Fruit fly (Drosophila melanogaster): ENCODE measurements around the gene CG46463.
A peak's percentile ranks its signal among the peaks of the same experiment; 100 is the strongest.

CG46463 gene

dm6 chr3L:3461119-3461518 lies at the start of gene CG46463, which contains the start of gene armi:
TSS of gene CG46463 (plus strand) at chr3L:3461315.
TSS of gene armi (plus strand) at chr3L:3461317.
- TF ChIP-seq noc (tag; optimal IDR thresholded peaks at IDR 0.05), result no peak

dm6 chr3L:3411699-3412098 lies 49.4 kb upstream of the CG46463 start:
- no peak for TF ChIP-seq noc (tag; optimal IDR thresholded peaks at IDR 0.05)

- no peak for TF ChIP-seq noc (tag; optimal IDR thresholded peaks at IDR 0.05)
Observed at dm6 chr3L:3414796-3415568, 46.1 kb upstream of the CG46463 start.

- TF ChIP-seq noc (tag; optimal IDR thresholded peaks at IDR 0.05), result no peak
Observed at dm6 chr3L:3415633-3416198, 45.4 kb upstream of the CG46463 start.

- no peak for TF ChIP-seq noc (tag; optimal IDR thresholded peaks at IDR 0.05)
Observed at dm6 chr3L:3417120-3417519, 44.0 kb upstream of the CG46463 start.

- no peak for TF ChIP-seq noc (tag; optimal IDR thresholded peaks at IDR 0.05)
Observed at dm6 chr3L:3417759-3418158, 43.4 kb upstream of the CG46463 start.

- TF ChIP-seq noc (tag; optimal IDR thresholded peaks at IDR 0.05), result peak; percentile 80
Observed at dm6 chr3L:3418207-3419086, 42.7 kb upstream of the CG46463 start.

dm6 chr3L:3419369-3420232 lies 41.5 kb upstream of the CG46463 start:
- no peak for TF ChIP-seq noc (tag; optimal IDR thresholded peaks at IDR 0.05)

dm6 chr3L:3420237-3420643 lies 40.9 kb upstream of the CG46463 start:
- peak; percentile 18 for TF ChIP-seq noc (tag; optimal IDR thresholded peaks at IDR 0.05)

dm6 chr3L:3420674-3421073 lies 40.4 kb upstream of the CG46463 start:
- no peak for TF ChIP-seq noc (tag; optimal IDR thresholded peaks at IDR 0.05)

- TF ChIP-seq noc (tag; optimal IDR thresholded peaks at IDR 0.05), result no peak
Observed at dm6 chr3L:3423006-3423405, 38.1 kb upstream of the CG46463 start.

dm6 chr3L:3424846-3425245 lies 36.3 kb upstream of the CG46463 start, which contains the start of gene sty:
TSS of gene sty (minus strand) at chr3L:3424935.
- no peak for TF ChIP-seq noc (tag; optimal IDR thresholded peaks at IDR 0.05)

dm6 chr3L:3427037-3427436 lies 34.1 kb upstream of the CG46463 start:
- TF ChIP-seq noc (tag; optimal IDR thresholded peaks at IDR 0.05), result no peak

- no peak for TF ChIP-seq noc (tag; optimal IDR thresholded peaks at IDR 0.05)
Observed at dm6 chr3L:3431061-3431648, 30.0 kb upstream of the CG46463 start.

All from whole organism, larva.